Worm (Caenorhabditis elegans): ENCODE measurements around the gene cyp-33C1.
"Not testable (repeated sequence)": the region's sequence is repeated elsewhere in the genome, so short reads cannot be mapped to it uniquely, and the experiment has no call there.

cyp-33C1 gene

ce11 chrV:2138287-2138686, 41.0 kb upstream of the cyp-33C1 start:
- no peak for TF ChIP-seq unc-62 (GFP tag; optimal IDR thresholded peaks at IDR 0.05)
- TF ChIP-seq sem-2 (GFP tag; optimal IDR thresholded peaks at IDR 0.05), result no peak
- no peak for TF ChIP-seq sptf-1 (tag; optimal IDR thresholded peaks at IDR 0.05)
- no peak for TF ChIP-seq ceh-39 (tag; optimal IDR thresholded peaks at IDR 0.05)
- no peak for TF ChIP-seq mab-5 (tag; optimal IDR thresholded peaks at IDR 0.05)
- TF ChIP-seq lsy-2 (tag; optimal IDR thresholded peaks at IDR 0.05), result no peak
- no peak for TF ChIP-seq snpc-4 (tag; optimal IDR thresholded peaks at IDR 0.05)
- TF ChIP-seq ces-1 (GFP tag; optimal IDR thresholded peaks at IDR 0.05), result no peak
- no peak for TF ChIP-seq tbx-8 (GFP tag; optimal IDR thresholded peaks at IDR 0.05)
- TF ChIP-seq zip-8 (tag; optimal IDR thresholded peaks at IDR 0.05), result no peak
- no peak for TF ChIP-seq nhr-2 (tag; optimal IDR thresholded peaks at IDR 0.05)
- no peak for TF ChIP-seq hlh-1 (tag; optimal IDR thresholded peaks at IDR 0.05)

- no peak for TF ChIP-seq unc-120 (tag; optimal IDR thresholded peaks at IDR 0.05; ENCODE audit: poor library complexity, severe bottlenecking)
- no peak for TF ChIP-seq unc-39 (tag; optimal IDR thresholded peaks at IDR 0.05)
- TF ChIP-seq mep-1 (tag; optimal IDR thresholded peaks at IDR 0.05), result no peak
- no peak for TF ChIP-seq nhr-76 (tag; optimal IDR thresholded peaks at IDR 0.05)
- no peak for TF ChIP-seq ceh-43 (GFP tag; optimal IDR thresholded peaks at IDR 0.05)
- TF ChIP-seq mab-5 (tag; optimal IDR thresholded peaks at IDR 0.05), result no peak
- no peak for TF ChIP-seq pha-4 (tag; optimal IDR thresholded peaks at IDR 0.05)
- no peak for TF ChIP-seq nhr-28 (tag; optimal IDR thresholded peaks at IDR 0.05)
Measured at ce11 chrV:2139918-2140317, 39.4 kb upstream of the cyp-33C1 start, which contains the start of gene F22F7.7. F22F7.7 (minus strand) TSS chrV:2140042.

ce11 chrV:2144408-2144807, 34.9 kb upstream of the cyp-33C1 start, which contains the start of gene F22F7.12:
F22F7.12 (minus strand) TSS chrV:2144508.
- not testable (repeated sequence) for TF ChIP-seq nhr-28 (tag; optimal IDR thresholded peaks at IDR 0.05); ham-2 (GFP tag; optimal IDR thresholded peaks at IDR 0.05); elt-1 (tag; optimal IDR thresholded peaks at IDR 0.05; ENCODE audit: borderline replicate concordance, insufficient read depth)

- TF ChIP-seq blmp-1 (tag; optimal IDR thresholded peaks at IDR 0.05) (no peak), nhr-76 (tag; optimal IDR thresholded peaks at IDR 0.05) (no peak)
Measured at ce11 chrV:2146044-2146443, 33.3 kb upstream of the cyp-33C1 start, which contains the start of gene str-52. str-52 (minus strand) TSS chrV:2146144.

ce11 chrV:2146795-2147194, 32.5 kb upstream of the cyp-33C1 start, which contains the start of gene srbc-20:
srbc-20 (plus strand) TSS chrV:2147095.
- TF ChIP-seq lin-13 (tag; optimal IDR thresholded peaks at IDR 0.05), result no peak
- TF ChIP-seq elt-1 (tag; optimal IDR thresholded peaks at IDR 0.05; ENCODE audit: borderline replicate concordance, insufficient read depth), result no peak
- no peak for TF ChIP-seq mab-5 (tag; optimal IDR thresholded peaks at IDR 0.05)
- no peak for TF ChIP-seq bed-3 (GFP tag; optimal IDR thresholded peaks at IDR 0.05)

ce11 chrV:2149432-2149831, 29.9 kb upstream of the cyp-33C1 start, which contains the start of gene C45H4.21:
C45H4.21 (minus strand) TSS chrV:2149532.
- no peak for TF ChIP-seq unc-120 (tag; optimal IDR thresholded peaks at IDR 0.05; ENCODE audit: poor library complexity, severe bottlenecking)
- TF ChIP-seq pha-4 (tag; optimal IDR thresholded peaks at IDR 0.05), result no peak
- TF ChIP-seq ceh-43 (GFP tag; optimal IDR thresholded peaks at IDR 0.05), result no peak
- no peak for TF ChIP-seq mep-1 (tag; optimal IDR thresholded peaks at IDR 0.05)

- no peak for TF ChIP-seq ceh-43 (GFP tag; optimal IDR thresholded peaks at IDR 0.05)
- TF ChIP-seq nhr-2 (tag; optimal IDR thresholded peaks at IDR 0.05), result no peak
- no peak for TF ChIP-seq elt-1 (tag; optimal IDR thresholded peaks at IDR 0.05; ENCODE audit: borderline replicate concordance, insufficient read depth)
- no peak for TF ChIP-seq unc-39 (tag; optimal IDR thresholded peaks at IDR 0.05)
- no peak for TF ChIP-seq mep-1 (tag; optimal IDR thresholded peaks at IDR 0.05)
- TF ChIP-seq ztf-11 (tag; optimal IDR thresholded peaks at IDR 0.05), result no peak
- TF ChIP-seq zip-8 (tag; optimal IDR thresholded peaks at IDR 0.05), result no peak
- no peak for TF ChIP-seq pha-4 (tag; optimal IDR thresholded peaks at IDR 0.05)
- TF ChIP-seq lin-13 (tag; optimal IDR thresholded peaks at IDR 0.05), result no peak
Measured at ce11 chrV:2150876-2151275, 28.4 kb upstream of the cyp-33C1 start, which contains the start of gene C45H4.13. C45H4.13 (minus strand) TSS chrV:2150976.

ce11 chrV:2151458-2151857, 27.9 kb upstream of the cyp-33C1 start, which contains the start of gene srbc-24:
srbc-24 (plus strand) TSS chrV:2151758.
- TF ChIP-seq ztf-11 (tag; optimal IDR thresholded peaks at IDR 0.05), result no peak
- no peak for TF ChIP-seq mab-5 (tag; optimal IDR thresholded peaks at IDR 0.05)
- TF ChIP-seq mls-2 (tag; optimal IDR thresholded peaks at IDR 0.05), result no peak
- TF ChIP-seq elt-1 (tag; optimal IDR thresholded peaks at IDR 0.05; ENCODE audit: borderline replicate concordance, insufficient read depth), result no peak
- no peak for TF ChIP-seq unc-120 (tag; optimal IDR thresholded peaks at IDR 0.05; ENCODE audit: poor library complexity, severe bottlenecking)
- TF ChIP-seq pha-4 (tag; optimal IDR thresholded peaks at IDR 0.05), result no peak
- no peak for TF ChIP-seq lin-13 (tag; optimal IDR thresholded peaks at IDR 0.05)
- no peak for TF ChIP-seq ceh-43 (GFP tag; optimal IDR thresholded peaks at IDR 0.05)
- no peak for TF ChIP-seq ces-1 (GFP tag; optimal IDR thresholded peaks at IDR 0.05)
- TF ChIP-seq bed-3 (GFP tag; optimal IDR thresholded peaks at IDR 0.05), result no peak
- no peak for TF ChIP-seq hlh-1 (tag; optimal IDR thresholded peaks at IDR 0.05)
- no peak for TF ChIP-seq snpc-4 (tag; optimal IDR thresholded peaks at IDR 0.05)
- no peak for TF ChIP-seq nhr-237 (tag; optimal IDR thresholded peaks at IDR 0.05)
- no peak for TF ChIP-seq blmp-1 (tag; optimal IDR thresholded peaks at IDR 0.05)
- TF ChIP-seq drap-1 (GFP tag; optimal IDR thresholded peaks at IDR 0.05), result no peak
- no peak for TF ChIP-seq sem-2 (GFP tag; optimal IDR thresholded peaks at IDR 0.05)
- no peak for TF ChIP-seq flh-1 (GFP tag; optimal IDR thresholded peaks at IDR 0.05)
